Worm (Caenorhabditis elegans) whole organism, L3 larva: Measurements from ENCODE around the gene Y116A8B.4.
A peak's percentile ranks its signal among the peaks of the same experiment; 100 is the strongest.

Source experiments
- ZK546.5 ChIP-seq: sonication (generic microtip); optimal IDR thresholded peaks from 2 replicates; lab custom pipeline; 2017; ENCODE audit warnings: missing biosample characterization, missing genetic modification characterization
- ama-1 ChIP-seq: fragments of 150-350 bp; optimal IDR thresholded peaks from 2 replicates; lab custom pipeline; 2018
- elt-2 ChIP-seq: sonication (generic microtip); optimal IDR thresholded peaks from 2 replicates; lab custom pipeline; 2016; ENCODE audit warnings: missing genetic modification reagents, mild to moderate bottlenecking, missing genetic modification characterization, missing compliant biosample characterization
- jun-1 ChIP-seq: fragments of 150-350 bp; optimal IDR thresholded peaks from 2 replicates; lab custom pipeline; 2014; ENCODE audit warnings: missing biosample characterization, missing genetic modification reagents, missing genetic modification characterization
- lin-39 ChIP-seq: fragments of 150-350 bp; optimal IDR thresholded peaks from 2 replicates; lab custom pipeline; 2018; ENCODE audit warnings: missing biosample characterization, missing genetic modification reagents, missing genetic modification characterization
- nhr-28 ChIP-seq: fragments of 150-350 bp; optimal IDR thresholded peaks from 2 replicates; lab custom pipeline; 2014; ENCODE audit warnings: missing biosample characterization, missing genetic modification characterization
- nhr-76 ChIP-seq: fragments of 150-350 bp; sonication (generic microtip); optimal IDR thresholded peaks from 5 replicates; lab custom pipeline; 2014; ENCODE audit warnings: missing biosample characterization, missing genetic modification characterization
- nhr-77 ChIP-seq: fragments of 150-350 bp; optimal IDR thresholded peaks from 2 replicates; lab custom pipeline; 2014; ENCODE audit warnings: missing biosample characterization, missing genetic modification characterization
- snpc-4 ChIP-seq: fragments of 150-350 bp; optimal IDR thresholded peaks from 2 replicates; lab custom pipeline; 2014; ENCODE audit warnings: missing biosample characterization, missing genetic modification characterization

DNA sequence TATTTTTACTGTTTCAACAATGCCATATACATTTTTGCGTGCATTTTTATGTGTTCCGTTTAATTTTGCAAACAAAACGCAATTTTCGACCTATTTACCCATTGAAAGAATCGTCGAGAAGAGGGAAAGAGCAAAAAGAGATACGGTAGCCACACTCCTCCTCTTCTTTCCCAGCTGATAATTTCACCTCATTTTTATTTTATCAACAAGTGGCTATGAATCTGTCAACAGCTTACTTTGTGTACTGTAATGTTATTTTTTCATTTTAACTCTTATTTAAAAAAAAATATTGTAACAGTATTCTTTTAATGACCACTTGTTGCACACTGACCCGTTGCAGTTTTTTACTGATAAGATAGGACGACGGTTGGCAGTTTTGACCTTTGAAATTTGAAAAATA lies 48.6 kb upstream of the Y116A8B.4 start:
- TF ChIP-seq jun-1 (tag; lab: Kevin White, UChicago): no peak
- TF ChIP-seq snpc-4 (tag; lab: Kevin White, UChicago): no peak
- no peak for TF ChIP-seq ZK546.5
- TF ChIP-seq lin-39 (tag; lab: Kevin White, UChicago): no peak
- TF ChIP-seq nhr-77 (tag; lab: Kevin White, UChicago): no peak
- TF ChIP-seq elt-2 (tag; lab: Kevin White, UChicago): peak; percentile 45
- TF ChIP-seq nhr-76 (tag; lab: Kevin White, UChicago): no peak
- TF ChIP-seq ama-1: no peak
- TF ChIP-seq nhr-28 (tag; lab: Kevin White, UChicago): no peak
